Worm (Caenorhabditis elegans): ENCODE measurements around the gene F13H8.1.
A peak's percentile ranks its signal among the peaks of the same experiment; 100 is the strongest.

Gene F13H8.1

DNA sequence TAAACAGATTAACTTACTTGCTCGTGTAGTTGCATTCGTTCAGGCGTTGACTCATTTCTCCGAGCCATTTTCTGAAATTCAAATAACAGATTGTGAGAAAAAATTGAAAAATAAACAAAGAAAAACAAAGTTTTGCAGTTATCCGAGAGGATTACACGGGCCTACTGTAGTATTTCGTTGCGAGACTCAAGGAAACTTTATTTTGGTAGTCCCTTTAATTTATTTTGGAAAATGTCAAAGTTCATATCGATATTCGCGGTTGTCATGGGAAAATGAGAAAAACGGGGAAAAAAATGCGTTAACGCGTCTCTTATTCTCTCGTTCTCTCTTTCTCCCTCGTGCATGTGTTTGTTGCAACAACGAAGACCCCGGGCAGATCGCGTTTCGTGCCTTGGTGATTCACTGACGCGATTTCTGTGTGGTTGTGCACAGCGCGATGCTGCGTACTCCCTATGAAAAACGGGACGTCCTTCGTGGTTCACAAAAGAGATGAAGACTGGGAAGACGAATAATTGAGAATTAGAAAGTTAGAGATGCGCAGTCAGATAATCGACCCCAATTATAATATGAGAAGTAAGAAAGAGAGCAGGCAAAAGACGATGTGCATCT is 48.1 kb downstream of the F13H8.1 start, which contains the start of gene set-4 (continued):
- TF ChIP-seq egl-18 (GFP tag; IDR thresholded peaks at IDR 0.05) (peak; percentile 55; the same call in 1 of the 2 replicates), zim-3 (tag; optimal IDR thresholded peaks at IDR 0.05) (peak; percentile 11), him-1 (tag; optimal IDR thresholded peaks at IDR 0.05) (peak; percentile 10), fkh-3 (tag; optimal IDR thresholded peaks at IDR 0.05) (no peak), ztf-3 (GFP tag; optimal IDR thresholded peaks at IDR 0.05) (no peak), pbrm-1 (GFP tag; IDR thresholded peaks at IDR 0.05) (peak; percentile 86), snpc-1.3 (tag; optimal IDR thresholded peaks at IDR 0.05; ENCODE audit: insufficient read depth) (no peak), ceh-79 (tag; optimal IDR thresholded peaks at IDR 0.05) (no peak), hsf-1 (GFP tag; IDR thresholded peaks at IDR 0.05) (no peak), egrh-3 (GFP tag; IDR thresholded peaks at IDR 0.05) (no peak), madf-6 (GFP tag; IDR thresholded peaks at IDR 0.05) (peak; percentile 79), sptf-2 (GFP tag; optimal IDR thresholded peaks at IDR 0.05) (no peak), mel-28 (tag; optimal IDR thresholded peaks at IDR 0.05; ENCODE audit: borderline replicate concordance) (no peak), lin-40 (tag; optimal IDR thresholded peaks at IDR 0.05) (peak; percentile 92), chd-7 (tag; optimal IDR thresholded peaks at IDR 0.05) (peak; percentile 73), lsl-1 (GFP tag; optimal IDR thresholded peaks at IDR 0.05) (peak; percentile 78), T07F8.4 (tag; optimal IDR thresholded peaks at IDR 0.05) (no peak), sdz-38 (tag; optimal IDR thresholded peaks at IDR 0.05) (no peak), sea-2 (GFP tag; IDR thresholded peaks at IDR 0.05) (no peak), rpc-1 (optimal IDR thresholded peaks at IDR 0.05) (no peak), rpc-1 (tag; optimal IDR thresholded peaks at IDR 0.05) (no peak), bed-1 (GFP tag; IDR thresholded peaks at IDR 0.05) (no peak), let-607 (tag; optimal IDR thresholded peaks at IDR 0.05) (peak; percentile 53 to 72), ets-4 (GFP tag; optimal IDR thresholded peaks at IDR 0.05) (peak; percentile 75), nhr-179 (tag; optimal IDR thresholded peaks at IDR 0.05) (no peak), nfya-1 (tag; optimal IDR thresholded peaks at IDR 0.05; ENCODE audit: borderline replicate concordance, insufficient read depth) (no peak), attf-3 (GFP tag; conservative IDR thresholded peaks at IDR 0.05) (0 out of 2 replicates have a peak, but pooled peaks have one; percentile 37), F33H1.4 (GFP tag; IDR thresholded peaks at IDR 0.05) (peak; percentile 78), B0261.1 (tag; optimal IDR thresholded peaks at IDR 0.05) (no peak), madf-3 (GFP tag; IDR thresholded peaks at IDR 0.05) (0 out of 2 replicates have a peak, but pooled peaks have one; percentile 58), C17E4.6 (GFP tag; IDR thresholded peaks at IDR 0.05) (peak; percentile 42; the same call in 1 of the 2 replicates), mes-4 (tag; optimal IDR thresholded peaks at IDR 0.05) (no peak), tbp1 (GFP tag; optimal IDR thresholded peaks at IDR 0.05) (peak; percentile 62), T26A5.8 (tag; optimal IDR thresholded peaks at IDR 0.05) (no peak), ceh-91 (GFP tag; IDR thresholded peaks at IDR 0.05) (peak; percentile 50; the same call in 1 of the 2 replicates), lag-1 (GFP tag; IDR thresholded peaks at IDR 0.05) (no peak), bed-2 (GFP tag; IDR thresholded peaks at IDR 0.05) (no peak), unc-62 (GFP tag; optimal IDR thresholded peaks at IDR 0.05) (no peak), athp-1 (tag; optimal IDR thresholded peaks at IDR 0.05) (peak; percentile 38), tbx-9 (tag; optimal IDR thresholded peaks at IDR 0.05; ENCODE audit: borderline replicate concordance) (no peak), akir-1 (GFP tag; optimal IDR thresholded peaks at IDR 0.05) (no peak), hlh-26 (GFP tag; conservative IDR thresholded peaks at IDR 0.05) (no peak), ceh-58 (GFP tag; IDR thresholded peaks at IDR 0.05) (no peak), F55B11.4 (tag; optimal IDR thresholded peaks at IDR 0.05; ENCODE audit: borderline replicate concordance, insufficient read depth) (no peak), F10E7.11 (tag; optimal IDR thresholded peaks at IDR 0.05) (no peak), lir-1 (GFP tag; conservative IDR thresholded peaks at IDR 0.05) (peak; percentile 60; the same call in 1 of the 2 replicates), mxl-1 (tag; optimal IDR thresholded peaks at IDR 0.05) (no peak), ccch-3 (GFP tag; optimal IDR thresholded peaks at IDR 0.05) (no peak)
